Fruit fly (Drosophila melanogaster): Measurements from ENCODE around the gene CG1737.

Gene CG1737

dm6 chrX:11384023-11384444 lies 33.6 kb downstream of the CG1737 start (continued):
- TF ChIP-seq CG14965 (GFP tag; optimal IDR thresholded peaks at IDR 0.05; ENCODE audit: borderline replicate concordance) (no peak), CG10209 (GFP tag; optimal IDR thresholded peaks at IDR 0.05) (peak; percentile 40), p53 (GFP tag; optimal IDR thresholded peaks at IDR 0.05) (no peak), Hr78 (GFP tag; optimal IDR thresholded peaks at IDR 0.05) (no peak), grn (GFP tag; optimal IDR thresholded peaks at IDR 0.05) (no peak), CG31224 (GFP tag; IDR thresholded peaks at IDR 0.05) (peak; percentile 61; the same call in 1 of the 2 replicates), CG4730 (GFP tag; IDR thresholded peaks at IDR 0.05) (peak; percentile 63; the same call in 1 of the 2 replicates), danr (GFP tag; IDR thresholded peaks at IDR 0.05) (peak; percentile 68), CG3726 (GFP tag; IDR thresholded peaks at IDR 0.05) (peak; percentile 61; the same call in 1 of the 3 replicates), CG8944 (GFP tag; optimal IDR thresholded peaks at IDR 0.05) (peak; percentile 21), CG15269 (tag; optimal IDR thresholded peaks at IDR 0.05) (peak; percentile 76), Hsf (GFP tag; optimal IDR thresholded peaks at IDR 0.05) (peak; percentile 61), CG2202 (tag; optimal IDR thresholded peaks at IDR 0.05) (no peak), zen (tag; optimal IDR thresholded peaks at IDR 0.05) (peak; percentile 6), E2f2 (GFP tag; IDR thresholded peaks at IDR 0.05) (peak; percentile 47; the same call in 1 of the 2 replicates), emc (GFP tag; optimal IDR thresholded peaks at IDR 0.05) (no peak), CG30403 (GFP tag; optimal IDR thresholded peaks at IDR 0.05) (peak; percentile 63), tap (tag; optimal IDR thresholded peaks at IDR 0.05) (peak; percentile 16), Lhr (GFP tag; optimal IDR thresholded peaks at IDR 0.05) (no peak), kah (GFP tag; optimal IDR thresholded peaks at IDR 0.05) (peak; percentile 2), CG13424 (tag; optimal IDR thresholded peaks at IDR 0.05) (peak; percentile 69), peb (GFP tag; IDR thresholded peaks at IDR 0.05) (no peak), CG17912 (GFP tag; optimal IDR thresholded peaks at IDR 0.05) (no peak), CG3281 (GFP tag; optimal IDR thresholded peaks at IDR 0.05) (peak; percentile 79), gcm (GFP tag; optimal IDR thresholded peaks at IDR 0.05) (no peak), ac (GFP tag; optimal IDR thresholded peaks at IDR 0.05) (no peak), CG7745 (tag; optimal IDR thresholded peaks at IDR 0.05) (no peak), CG1024 (GFP tag; IDR thresholded peaks at IDR 0.05) (peak; percentile 32; the same call in 1 of the 2 replicates), Blimp-1 (GFP tag; optimal IDR thresholded peaks at IDR 0.05) (peak; percentile 29), hth (optimal IDR thresholded peaks at IDR 0.05) (no peak), CG7357 (GFP tag; IDR thresholded peaks at IDR 0.05) (peak; percentile 42; the same call in 1 of the 3 replicates), Gsc (GFP tag; IDR thresholded peaks at IDR 0.05) (0 out of 2 replicates have a peak, but pooled peaks have one; percentile 31), insv (GFP tag; optimal IDR thresholded peaks at IDR 0.05) (no peak), sna (GFP tag; IDR thresholded peaks at IDR 0.05; ENCODE audit: partially characterized antibody) (no peak), CG1603 (tag; optimal IDR thresholded peaks at IDR 0.05) (no peak), Dref (GFP tag; IDR thresholded peaks at IDR 0.05) (no peak), CG15696 (tag; optimal IDR thresholded peaks at IDR 0.05) (no peak), pita (GFP tag; optimal IDR thresholded peaks at IDR 0.05) (no peak), CG3838 (GFP tag; optimal IDR thresholded peaks at IDR 0.05) (no peak), Camta (GFP tag; optimal IDR thresholded peaks at IDR 0.05) (peak; percentile 29), tll (GFP tag; optimal IDR thresholded peaks at IDR 0.05) (peak in 1 of 2 experiments; percentile 66), Mes4 (GFP tag; optimal IDR thresholded peaks at IDR 0.05) (no peak), ATbp (GFP tag; optimal IDR thresholded peaks at IDR 0.05) (peak; percentile 53), Max (GFP tag; optimal IDR thresholded peaks at IDR 0.05) (peak; percentile 42), sisA (GFP tag; IDR thresholded peaks at IDR 0.05) (peak; percentile 78), knrl (GFP tag; IDR thresholded peaks at IDR 0.05; ENCODE audit: partially characterized antibody) (no peak), row (GFP tag; IDR thresholded peaks at IDR 0.05) (peak; percentile 87), shn (GFP tag; optimal IDR thresholded peaks at IDR 0.05) (no peak), CG5953 (GFP tag; IDR thresholded peaks at IDR 0.05) (no peak), B-H1 (GFP tag; IDR thresholded peaks at IDR 0.05) (peak; percentile 62)
